Fruit fly (Drosophila melanogaster): ENCODE measurements around the gene CG31697.
A peak's percentile ranks its signal among the peaks of the same experiment; 100 is the strongest.

The CG31697 gene

dm6 chr2L:19492934-19493686, 42.1 kb upstream of the CG31697 start, which contains the start of the genes swm and Ctu2 (continued):
- no peak for TF ChIP-seq ro (GFP tag; IDR thresholded peaks at IDR 0.05)
- peak; percentile 94 for TF ChIP-seq cg (GFP tag; optimal IDR thresholded peaks at IDR 0.05)
- TF ChIP-seq btn (GFP tag; optimal IDR thresholded peaks at IDR 0.05) = no peak
- peak; percentile 67 for TF ChIP-seq HLH4C (GFP tag; IDR thresholded peaks at IDR 0.05; ENCODE audit: partially characterized antibody)
- TF ChIP-seq CG10979 (tag; optimal IDR thresholded peaks at IDR 0.05) = peak; percentile 67
- peak; percentile 60; the same call in 1 of the 2 replicates for TF ChIP-seq bbx (GFP tag; IDR thresholded peaks at IDR 0.05; ENCODE audit: partially characterized antibody)
- TF ChIP-seq Sin3A (optimal IDR thresholded peaks at IDR 0.05) = peak; percentile 66
- peak; percentile 77 for TF ChIP-seq Nf-YC (tag; optimal IDR thresholded peaks at IDR 0.05)
- no peak for TF ChIP-seq gcm2 (GFP tag; optimal IDR thresholded peaks at IDR 0.05)
- no peak for TF ChIP-seq CG11696 (GFP tag; IDR thresholded peaks at IDR 0.05)
- peak; percentile 81 for TF ChIP-seq CG8478 (optimal IDR thresholded peaks at IDR 0.05)
- TF ChIP-seq tgo (GFP tag; IDR thresholded peaks at IDR 0.05) = peak; percentile 42; the same call in 2 of the 3 replicates
- TF ChIP-seq CG10654 (GFP tag; optimal IDR thresholded peaks at IDR 0.05) = peak; percentile 14
- no peak for TF ChIP-seq CG2875 (GFP tag; optimal IDR thresholded peaks at IDR 0.05)
- no peak for TF ChIP-seq seq (GFP tag; IDR thresholded peaks at IDR 0.05)
- peak in 1 of 2 experiments; percentile 18 for TF ChIP-seq Pdp1 (GFP tag; optimal IDR thresholded peaks at IDR 0.05)
- no peak for TF ChIP-seq CG8089 (GFP tag; optimal IDR thresholded peaks at IDR 0.05)
- no peak for TF ChIP-seq ab (GFP tag; optimal IDR thresholded peaks at IDR 0.05)
- peak; percentile 20 for TF ChIP-seq dm (GFP tag; optimal IDR thresholded peaks at IDR 0.05)
- peak; percentile 72 for TF ChIP-seq CG9215 (GFP tag; IDR thresholded peaks at IDR 0.05)
- TF ChIP-seq BEAF-32 (GFP tag; optimal IDR thresholded peaks at IDR 0.05) = peak; percentile 81
- TF ChIP-seq BtbVII (GFP tag; optimal IDR thresholded peaks at IDR 0.05) = no peak
- no peak for TF ChIP-seq Nf-YA (GFP tag; IDR thresholded peaks at IDR 0.05)
- peak; percentile 90 for TF ChIP-seq Elba2 (GFP tag; optimal IDR thresholded peaks at IDR 0.05)
- no peak for TF ChIP-seq rib (GFP tag; IDR thresholded peaks at IDR 0.05)
- TF ChIP-seq CG8359 (GFP tag; optimal IDR thresholded peaks at IDR 0.05; ENCODE audit: borderline replicate concordance) = no peak
- TF ChIP-seq Poxn (GFP tag; IDR thresholded peaks at IDR 0.05) = no peak
- TF ChIP-seq CG6813 (GFP tag; optimal IDR thresholded peaks at IDR 0.05) = no peak
- no peak for TF ChIP-seq Ravus (GFP tag; IDR thresholded peaks at IDR 0.05)
- no peak for TF ChIP-seq sc (optimal IDR thresholded peaks at IDR 0.05)
- TF ChIP-seq sc (GFP tag; optimal IDR thresholded peaks at IDR 0.05) = no peak
- TF ChIP-seq fru (optimal IDR thresholded peaks at IDR 0.05) = no peak
- no peak for TF ChIP-seq sima (GFP tag; optimal IDR thresholded peaks at IDR 0.05)
- peak; percentile 98 for TF ChIP-seq CG2116 (GFP tag; optimal IDR thresholded peaks at IDR 0.05)
- peak; percentile 67 for TF ChIP-seq Abd-B (GFP tag; optimal IDR thresholded peaks at IDR 0.05)
- TF ChIP-seq knrl (GFP tag; IDR thresholded peaks at IDR 0.05; ENCODE audit: partially characterized antibody) = peak; percentile 69; the same call in 2 of the 3 replicates
- peak; percentile 34 for TF ChIP-seq CG8290 (GFP tag; optimal IDR thresholded peaks at IDR 0.05)
- TF ChIP-seq CG8290 (tag; optimal IDR thresholded peaks at IDR 0.05) = peak in 1 of 2 experiments; percentile 29
- TF ChIP-seq vnd (GFP tag; IDR thresholded peaks at IDR 0.05; ENCODE audit: partially characterized antibody) = peak; percentile 62; the same call in 1 of the 3 replicates
- no peak for TF ChIP-seq salm (tag; optimal IDR thresholded peaks at IDR 0.05)
- TF ChIP-seq Tbp (GFP tag; optimal IDR thresholded peaks at IDR 0.05) = no peak
- peak; percentile 83 for TF ChIP-seq nmo (GFP tag; optimal IDR thresholded peaks at IDR 0.05)
- peak; percentile 56; the same call in 1 of the 2 replicates for TF ChIP-seq al (GFP tag; IDR thresholded peaks at IDR 0.05)
- peak; percentile 19 for TF ChIP-seq kah (GFP tag; optimal IDR thresholded peaks at IDR 0.05)
- TF ChIP-seq gsb-n (tag; optimal IDR thresholded peaks at IDR 0.05) = no peak
- no peak for TF ChIP-seq Hr51 (GFP tag; optimal IDR thresholded peaks at IDR 0.05)
- TF ChIP-seq B-H1 (GFP tag; IDR thresholded peaks at IDR 0.05) = peak; percentile 22; the same call in 2 of the 3 replicates
- peak; percentile 20 for TF ChIP-seq mam (GFP tag; optimal IDR thresholded peaks at IDR 0.05)
- TF ChIP-seq disco-r (GFP tag; optimal IDR thresholded peaks at IDR 0.05) = no peak
- TF ChIP-seq tap (tag; optimal IDR thresholded peaks at IDR 0.05) = no peak

Data from whole organism, embryonic.